Worm (Caenorhabditis elegans): ENCODE data around the gene K02D10.1.

K02D10.1 gene

ce11 chrIII:8763111-8763510 lies 6.2 kb upstream of the K02D10.1 start:
- TF ChIP-seq elt-4 (tag; optimal IDR thresholded peaks at IDR 0.05): no peak
- TF ChIP-seq dmd-4 (tag; optimal IDR thresholded peaks at IDR 0.05; ENCODE audit: borderline replicate concordance): no peak
- no peak for TF ChIP-seq lin-11 (tag; optimal IDR thresholded peaks at IDR 0.05)
- no peak for TF ChIP-seq pros-1 (tag; optimal IDR thresholded peaks at IDR 0.05)
- TF ChIP-seq odd-2 (tag; optimal IDR thresholded peaks at IDR 0.05): no peak
- TF ChIP-seq hlh-15 (tag; optimal IDR thresholded peaks at IDR 0.05): no peak
- TF ChIP-seq nfya-1 (tag; optimal IDR thresholded peaks at IDR 0.05): no peak
- TF ChIP-seq fkh-6 (tag; optimal IDR thresholded peaks at IDR 0.05): no peak
- TF ChIP-seq ceh-22 (tag; optimal IDR thresholded peaks at IDR 0.05): no peak
- no peak for TF ChIP-seq pat-9 (tag; optimal IDR thresholded peaks at IDR 0.05)
- TF ChIP-seq nhr-11 (tag; optimal IDR thresholded peaks at IDR 0.05): no peak
- no peak for TF ChIP-seq ama-1 (optimal IDR thresholded peaks at IDR 0.05)
- no peak for TF ChIP-seq syd-9 (tag; optimal IDR thresholded peaks at IDR 0.05)
- no peak for TF ChIP-seq unc-55 (GFP tag; optimal IDR thresholded peaks at IDR 0.05)
- TF ChIP-seq hlh-13 (GFP tag; optimal IDR thresholded peaks at IDR 0.05): no peak
- no peak for TF ChIP-seq ceh-9 (tag; optimal IDR thresholded peaks at IDR 0.05)
- no peak for TF ChIP-seq tbx-2 (tag; optimal IDR thresholded peaks at IDR 0.05)

ce11 chrIII:8765030-8765429 lies 4.3 kb upstream of the K02D10.1 start:
- TF ChIP-seq ceh-48 (tag; optimal IDR thresholded peaks at IDR 0.05) (no peak), hlh-8 (tag; optimal IDR thresholded peaks at IDR 0.05) (peak; percentile 71)

- no peak for TF ChIP-seq ceh-30 (tag; optimal IDR thresholded peaks at IDR 0.05)
- TF ChIP-seq ceh-18 (tag; optimal IDR thresholded peaks at IDR 0.05): no peak
- no peak for TF ChIP-seq unc-42 (tag; optimal IDR thresholded peaks at IDR 0.05)
- TF ChIP-seq pag-3 (tag; optimal IDR thresholded peaks at IDR 0.05; ENCODE audit: borderline replicate concordance): no peak
Observed at ce11 chrIII:8766467-8766866, 2.9 kb upstream of the K02D10.1 start.

ce11 chrIII:8767292-8767829 lies 2.0 kb upstream of the K02D10.1 start, which contains the start of gene mig-22:
Gene mig-22 (minus strand): TSS chrIII:8767342.
- TF ChIP-seq nfya-1 (tag; optimal IDR thresholded peaks at IDR 0.05) (no peak), ceh-45 (GFP tag; IDR thresholded peaks at IDR 0.05) (no peak), npax-4 (tag; optimal IDR thresholded peaks at IDR 0.05) (no peak), pat-9 (tag; optimal IDR thresholded peaks at IDR 0.05) (no peak), unc-86 (tag; optimal IDR thresholded peaks at IDR 0.05) (no peak), ceh-2 (tag; optimal IDR thresholded peaks at IDR 0.05) (no peak), ets-4 (tag; optimal IDR thresholded peaks at IDR 0.05) (no peak), Y22D7AL.16 (tag; optimal IDR thresholded peaks at IDR 0.05) (no peak), madf-2 (tag; optimal IDR thresholded peaks at IDR 0.05) (no peak), K09A11.1 (tag; optimal IDR thresholded peaks at IDR 0.05; ENCODE audit: insufficient read depth) (no peak), pha-4 (tag; optimal IDR thresholded peaks at IDR 0.05) (no peak), ceh-6 (GFP tag; optimal IDR thresholded peaks at IDR 0.05) (no peak), ztf-16 (tag; optimal IDR thresholded peaks at IDR 0.05) (no peak), F13H6.1 (tag; optimal IDR thresholded peaks at IDR 0.05) (no peak), ceh-31 (tag; optimal IDR thresholded peaks at IDR 0.05) (no peak)

- no peak for TF ChIP-seq dve-1 (tag; optimal IDR thresholded peaks at IDR 0.05)
- peak; percentile 85 for TF ChIP-seq ceh-14 (tag; optimal IDR thresholded peaks at IDR 0.05)
- peak; percentile 66 for TF ChIP-seq zip-5 (tag; optimal IDR thresholded peaks at IDR 0.05)
- peak; percentile 77 for TF ChIP-seq odd-2 (tag; optimal IDR thresholded peaks at IDR 0.05)
- peak; percentile 70 for TF ChIP-seq gmeb-2 (tag; optimal IDR thresholded peaks at IDR 0.05)
- TF ChIP-seq C08G9.2 (tag; optimal IDR thresholded peaks at IDR 0.05): peak; percentile 64
- peak; percentile 40; the same call in 1 of the 2 replicates for TF ChIP-seq unc-3 (GFP tag; conservative IDR thresholded peaks at IDR 0.05)
- TF ChIP-seq unc-3 (tag; optimal IDR thresholded peaks at IDR 0.05): peak; percentile 56
- no peak for TF ChIP-seq sdc-2 (tag; optimal IDR thresholded peaks at IDR 0.05)
- TF ChIP-seq ceh-31 (tag; optimal IDR thresholded peaks at IDR 0.05): peak; percentile 77
- TF ChIP-seq mec-3 (tag; optimal IDR thresholded peaks at IDR 0.05; ENCODE audit: borderline replicate concordance): no peak
- no peak for TF ChIP-seq ceh-9 (tag; optimal IDR thresholded peaks at IDR 0.05)
- TF ChIP-seq hlh-8 (tag; optimal IDR thresholded peaks at IDR 0.05): peak; percentile 59
- TF ChIP-seq pros-1 (tag; optimal IDR thresholded peaks at IDR 0.05): no peak
- TF ChIP-seq hlh-15 (tag; optimal IDR thresholded peaks at IDR 0.05): peak; percentile 59
- TF ChIP-seq dmd-4 (tag; optimal IDR thresholded peaks at IDR 0.05; ENCODE audit: borderline replicate concordance): no peak
- peak; percentile 64 for TF ChIP-seq eyg-1 (tag; optimal IDR thresholded peaks at IDR 0.05)
- peak; percentile 74 for TF ChIP-seq pha-2 (tag; optimal IDR thresholded peaks at IDR 0.05)
Observed at ce11 chrIII:8767889-8768361, 1.4 kb upstream of the K02D10.1 start, which contains the start of gene mtss-1. Gene mtss-1 (plus strand): TSS chrIII:8768311.
